Fruit fly (Drosophila melanogaster): ENCODE data around the gene CG12511.

The CG12511 gene

dm6 chr2L:5720407-5721228 is 42.2 kb downstream of the CG12511 start, which contains the start of the genes CG11149 and sip1:
TSS of gene CG11149 (minus strand) at chr2L:5720899.
TSS of gene sip1 (plus strand) at chr2L:5721051.
- peak; percentile 15 for TF ChIP-seq Myc (optimal IDR thresholded peaks at IDR 0.05)
- peak; percentile 18 for TF ChIP-seq br (GFP tag; optimal IDR thresholded peaks at IDR 0.05)
- no peak for TF ChIP-seq Rel (GFP tag; optimal IDR thresholded peaks at IDR 0.05)
- peak; percentile 14 for TF ChIP-seq Rel (tag; optimal IDR thresholded peaks at IDR 0.05)
- no peak for TF ChIP-seq Hr78 (GFP tag; optimal IDR thresholded peaks at IDR 0.05)

- no peak for TF ChIP-seq Dif (GFP tag; optimal IDR thresholded peaks at IDR 0.05; ENCODE audit: partially characterized antibody)
- peak; percentile 17 for TF ChIP-seq Myc (optimal IDR thresholded peaks at IDR 0.05)
Measured at dm6 chr2L:5723859-5724475, 45.6 kb downstream of the CG12511 start.

dm6 chr2L:5724521-5725023 is 46.2 kb downstream of the CG12511 start, which contains the start of gene CG11030:
TSS of gene CG11030 (plus strand) at chr2L:5724656.
- peak; percentile 8 for TF ChIP-seq h (GFP tag; optimal IDR thresholded peaks at IDR 0.05)
- no peak for TF ChIP-seq Hnf4 (GFP tag; optimal IDR thresholded peaks at IDR 0.05)
- no peak for TF ChIP-seq sv (GFP tag; optimal IDR thresholded peaks at IDR 0.05)
- no peak for TF ChIP-seq N (GFP tag; optimal IDR thresholded peaks at IDR 0.05)
- no peak for TF ChIP-seq brk (GFP tag; optimal IDR thresholded peaks at IDR 0.05)
- TF ChIP-seq foxo (GFP tag; optimal IDR thresholded peaks at IDR 0.05), result no peak
- no peak for TF ChIP-seq Mio (GFP tag; optimal IDR thresholded peaks at IDR 0.05)
- TF ChIP-seq Hr83 (GFP tag; optimal IDR thresholded peaks at IDR 0.05; ENCODE audit: poor library complexity, severe bottlenecking), result peak; percentile 79
- no peak for TF ChIP-seq Dif (GFP tag; optimal IDR thresholded peaks at IDR 0.05; ENCODE audit: partially characterized antibody)
- no peak for TF ChIP-seq Abd-B (GFP tag; optimal IDR thresholded peaks at IDR 0.05)
- TF ChIP-seq sage (GFP tag; optimal IDR thresholded peaks at IDR 0.05), result no peak
- TF ChIP-seq CG9705 (GFP tag; optimal IDR thresholded peaks at IDR 0.05), result no peak
- no peak for TF ChIP-seq Jra (GFP tag; optimal IDR thresholded peaks at IDR 0.05)
- peak; percentile 84 for TF ChIP-seq psq (GFP tag; optimal IDR thresholded peaks at IDR 0.05)
- TF ChIP-seq jim (GFP tag; optimal IDR thresholded peaks at IDR 0.05), result no peak
- no peak for TF ChIP-seq HLH106 (tag; optimal IDR thresholded peaks at IDR 0.05)
- no peak for TF ChIP-seq ey (GFP tag; optimal IDR thresholded peaks at IDR 0.05)

- TF ChIP-seq GATAd (GFP tag; optimal IDR thresholded peaks at IDR 0.05), result no peak
- TF ChIP-seq brk (GFP tag; optimal IDR thresholded peaks at IDR 0.05), result no peak
- no peak for TF ChIP-seq Dfd (GFP tag; optimal IDR thresholded peaks at IDR 0.05)
- TF ChIP-seq CG9705 (GFP tag; optimal IDR thresholded peaks at IDR 0.05), result no peak
- TF ChIP-seq dl (GFP tag; optimal IDR thresholded peaks at IDR 0.05; ENCODE audit: insufficient read depth in 1 of 2, partially characterized antibody in 2 of 2), result no peak
- TF ChIP-seq dsf (GFP tag; optimal IDR thresholded peaks at IDR 0.05; ENCODE audit: borderline replicate concordance), result no peak
- TF ChIP-seq Abd-B (GFP tag; optimal IDR thresholded peaks at IDR 0.05), result no peak
- no peak for TF ChIP-seq dmrt93B (GFP tag; optimal IDR thresholded peaks at IDR 0.05)
- TF ChIP-seq h (GFP tag; optimal IDR thresholded peaks at IDR 0.05), result no peak
Measured at dm6 chr2L:5726049-5726448, 47.7 kb downstream of the CG12511 start.

- TF ChIP-seq HLH106 (tag; optimal IDR thresholded peaks at IDR 0.05) (no peak), CG9705 (GFP tag; optimal IDR thresholded peaks at IDR 0.05) (no peak), fru (GFP tag; optimal IDR thresholded peaks at IDR 0.05) (no peak), Mio (GFP tag; optimal IDR thresholded peaks at IDR 0.05) (no peak), sv (GFP tag; optimal IDR thresholded peaks at IDR 0.05) (no peak), Vsx2 (GFP tag; optimal IDR thresholded peaks at IDR 0.05; ENCODE audit: partially characterized antibody) (no peak), Sp1 (GFP tag; optimal IDR thresholded peaks at IDR 0.05) (no peak), lola (GFP tag; optimal IDR thresholded peaks at IDR 0.05) (no peak), dmrt93B (GFP tag; optimal IDR thresholded peaks at IDR 0.05) (no peak), OdsH (GFP tag; optimal IDR thresholded peaks at IDR 0.05) (no peak), Hr83 (GFP tag; optimal IDR thresholded peaks at IDR 0.05; ENCODE audit: poor library complexity, severe bottlenecking) (no peak), Hnf4 (GFP tag; optimal IDR thresholded peaks at IDR 0.05) (no peak)
Measured at dm6 chr2L:5728711-5729110, 50.3 kb downstream of the CG12511 start, which contains the start of gene CG14006. TSS of gene CG14006 (minus strand) at chr2L:5728811.
